Fruit fly (Drosophila melanogaster): ENCODE results near the gene escl.

The escl gene

dm6 chr2L:11970853-11971397 lies 19.8 kb upstream of the escl start (continued):
- TF ChIP-seq Optix (GFP tag; IDR thresholded peaks at IDR 0.05) (0 out of 3 replicates have a peak, but pooled peaks have one; percentile 35), Hmr (GFP tag; optimal IDR thresholded peaks at IDR 0.05) (peak; percentile 56), CG8944 (GFP tag; optimal IDR thresholded peaks at IDR 0.05) (no peak), CG32532 (GFP tag; IDR thresholded peaks at IDR 0.05) (peak; percentile 59), grn (GFP tag; optimal IDR thresholded peaks at IDR 0.05) (peak; percentile 77), corto (GFP tag; optimal IDR thresholded peaks at IDR 0.05) (no peak), CG7745 (tag; optimal IDR thresholded peaks at IDR 0.05) (no peak), CG1603 (tag; optimal IDR thresholded peaks at IDR 0.05) (peak; percentile 9), D (optimal IDR thresholded peaks at IDR 0.05) (no peak), D (GFP tag; optimal IDR thresholded peaks at IDR 0.05) (no peak), Elba2 (GFP tag; optimal IDR thresholded peaks at IDR 0.05) (no peak), CG15514 (GFP tag; optimal IDR thresholded peaks at IDR 0.05) (no peak), br (optimal IDR thresholded peaks at IDR 0.05) (no peak), CG12219 (GFP tag; optimal IDR thresholded peaks at IDR 0.05) (no peak), mld (GFP tag; IDR thresholded peaks at IDR 0.05; ENCODE audit: partially characterized antibody) (no peak), CG12744 (GFP tag; optimal IDR thresholded peaks at IDR 0.05) (no peak), CG9932 (GFP tag; IDR thresholded peaks at IDR 0.05) (peak; percentile 35; the same call in 1 of the 2 replicates), CG1529 (GFP tag; optimal IDR thresholded peaks at IDR 0.05) (no peak), sna (GFP tag; IDR thresholded peaks at IDR 0.05; ENCODE audit: partially characterized antibody) (0 out of 2 replicates have a peak, but pooled peaks have one; percentile 41), ac (GFP tag; optimal IDR thresholded peaks at IDR 0.05) (peak; percentile 36), CG31388 (GFP tag; optimal IDR thresholded peaks at IDR 0.05) (no peak), CG9215 (GFP tag; IDR thresholded peaks at IDR 0.05) (no peak), CG4424 (GFP tag; optimal IDR thresholded peaks at IDR 0.05) (no peak), CG2889 (GFP tag; IDR thresholded peaks at IDR 0.05) (no peak), pum (GFP tag; optimal IDR thresholded peaks at IDR 0.05) (no peak), CG11247 (GFP tag; IDR thresholded peaks at IDR 0.05) (peak; percentile 28; the same call in 1 of the 2 replicates), sens (GFP tag) (no peak), CG6254 (GFP tag; optimal IDR thresholded peaks at IDR 0.05) (no peak), exex (tag; optimal IDR thresholded peaks at IDR 0.05) (peak; percentile 83), Jarid2 (GFP tag; optimal IDR thresholded peaks at IDR 0.05) (peak; percentile 96), usp (GFP tag; optimal IDR thresholded peaks at IDR 0.05) (no peak), stc (GFP tag; IDR thresholded peaks at IDR 0.05) (peak; percentile 40; the same call in 1 of the 2 replicates), Asciz (GFP tag; optimal IDR thresholded peaks at IDR 0.05) (no peak), CG12236 (GFP tag; optimal IDR thresholded peaks at IDR 0.05) (no peak), CHES-1-like (GFP tag; optimal IDR thresholded peaks at IDR 0.05) (peak; percentile 10), Stat92E (GFP tag; optimal IDR thresholded peaks at IDR 0.05) (no peak), CG14860 (GFP tag; IDR thresholded peaks at IDR 0.05; ENCODE audit: partially characterized antibody) (0 out of 3 replicates have a peak, but pooled peaks have one; percentile 33), HmgD (GFP tag; optimal IDR thresholded peaks at IDR 0.05) (peak; percentile 41), Oaz (GFP tag; IDR thresholded peaks at IDR 0.05) (no peak), CoRest (tag; optimal IDR thresholded peaks at IDR 0.05) (no peak), CG11695 (GFP tag; IDR thresholded peaks at IDR 0.05) (peak; percentile 32; the same call in 1 of the 3 replicates), ham (GFP tag; IDR thresholded peaks at IDR 0.05) (no peak), cato (GFP tag; optimal IDR thresholded peaks at IDR 0.05; ENCODE audit: borderline replicate concordance) (no peak), gce (GFP tag; IDR thresholded peaks at IDR 0.05) (no peak), ap (GFP tag; IDR thresholded peaks at IDR 0.05) (no peak), psq (GFP tag; optimal IDR thresholded peaks at IDR 0.05) (no peak), CG17568 (GFP tag; optimal IDR thresholded peaks at IDR 0.05) (no peak), CG15011 (GFP tag; optimal IDR thresholded peaks at IDR 0.05) (no peak), Bdp1 (GFP tag; optimal IDR thresholded peaks at IDR 0.05) (peak; percentile 17), trh (GFP tag; optimal IDR thresholded peaks at IDR 0.05) (no peak), sug (tag; optimal IDR thresholded peaks at IDR 0.05) (peak; percentile 39)

Measured in whole organism, embryonic.